Worm (Caenorhabditis elegans): ENCODE measurements around the gene Y32G9B.1.

Gene Y32G9B.1

ce11 chrV:1868596-1869263 lies 38.9 kb upstream of the Y32G9B.1 start, which contains the start of gene knl-3 (continued):
- peak; percentile 32 to 91 for TF ChIP-seq lsy-2 (tag; optimal IDR thresholded peaks at IDR 0.05)
- no peak for TF ChIP-seq T20F7.1 (GFP tag; optimal IDR thresholded peaks at IDR 0.05)
- TF ChIP-seq hlh-30 (tag; optimal IDR thresholded peaks at IDR 0.05; ENCODE audit: insufficient read depth), result peak; percentile 81
- TF ChIP-seq dve-1 (tag; optimal IDR thresholded peaks at IDR 0.05; ENCODE audit: insufficient read depth), result peak; percentile 86
- TF ChIP-seq F10B5.3 (tag; optimal IDR thresholded peaks at IDR 0.05), result peak; percentile 66
- peak; percentile 60 for TF ChIP-seq duxl-1 (tag; optimal IDR thresholded peaks at IDR 0.05; ENCODE audit: poor library complexity)
- TF ChIP-seq mes-2 (tag; optimal IDR thresholded peaks at IDR 0.05; ENCODE audit: poor library complexity, severe bottlenecking), result peak; percentile 93
- TF ChIP-seq lin-29 (GFP tag; IDR thresholded peaks at IDR 0.05), result peak; percentile 64
- TF ChIP-seq mdt-29 (GFP tag; IDR thresholded peaks at IDR 0.05), result peak; percentile 77; the same call in 1 of the 2 replicates
- TF ChIP-seq zfp-3 (GFP tag; conservative IDR thresholded peaks at IDR 0.05), result peak; percentile 80
- no peak for TF ChIP-seq daf-19 (GFP tag; conservative IDR thresholded peaks at IDR 0.05)
- TF ChIP-seq F49E8.2 (tag; optimal IDR thresholded peaks at IDR 0.05; ENCODE audit: borderline replicate concordance), result peak; percentile 86
- no peak for TF ChIP-seq daf-12 (tag; optimal IDR thresholded peaks at IDR 0.05)
- peak; percentile 78 for TF ChIP-seq ceh-20 (GFP tag; IDR thresholded peaks at IDR 0.05)
- TF ChIP-seq lin-1 (GFP tag; IDR thresholded peaks at IDR 0.05), result peak; percentile 55; the same call in 1 of the 2 replicates
- TF ChIP-seq nhr-111 (GFP tag; optimal IDR thresholded peaks at IDR 0.05), result no peak
- peak; percentile 0 to 66 for TF ChIP-seq hif-1 (tag; optimal IDR thresholded peaks at IDR 0.05)
- TF ChIP-seq vab-7 (GFP tag; IDR thresholded peaks at IDR 0.05), result peak; percentile 76
- no peak for TF ChIP-seq F44E2.7 (GFP tag; IDR thresholded peaks at IDR 0.05)
- peak; percentile 85 for TF ChIP-seq nhr-77 (tag; optimal IDR thresholded peaks at IDR 0.05)
- no peak for TF ChIP-seq zag-1 (tag; optimal IDR thresholded peaks at IDR 0.05)
- TF ChIP-seq zfp-2 (tag; optimal IDR thresholded peaks at IDR 0.05), result peak; percentile 40
- no peak for TF ChIP-seq cey-2 (tag; optimal IDR thresholded peaks at IDR 0.05; ENCODE audit: borderline replicate concordance, insufficient read depth)
- TF ChIP-seq Y5F2A.4 (GFP tag; optimal IDR thresholded peaks at IDR 0.05), result no peak
- peak; percentile 85 for TF ChIP-seq unc-130 (GFP tag; optimal IDR thresholded peaks at IDR 0.05)
- peak; percentile 93 for TF ChIP-seq T26A8.4 (GFP tag; IDR thresholded peaks at IDR 0.05)
- no peak for TF ChIP-seq Y75B8A.6 (GFP tag; IDR thresholded peaks at IDR 0.05)
- TF ChIP-seq unc-62 (GFP tag; optimal IDR thresholded peaks at IDR 0.05 in 1 of 2), result no peak
- no peak for TF ChIP-seq unc-62 (tag; optimal IDR thresholded peaks at IDR 0.05)
- peak; percentile 87 for TF ChIP-seq nhr-102 (tag; optimal IDR thresholded peaks at IDR 0.05)
- peak; percentile 87 for TF ChIP-seq rbr-2 (tag; optimal IDR thresholded peaks at IDR 0.05)
- peak; percentile 75 for TF ChIP-seq spr-1 (tag; optimal IDR thresholded peaks at IDR 0.05)
- peak; percentile 33 for TF ChIP-seq mxl-3 (GFP tag; optimal IDR thresholded peaks at IDR 0.05)
- TF ChIP-seq ztf-7 (tag; optimal IDR thresholded peaks at IDR 0.05), result peak; percentile 70
- TF ChIP-seq lin-13 (GFP tag; optimal IDR thresholded peaks at IDR 0.05), result peak; percentile 87
- no peak; the same call in 1 of the 2 replicates for TF ChIP-seq set-16 (GFP tag; IDR thresholded peaks at IDR 0.05)
- no peak for TF ChIP-seq gei-8 (GFP tag; optimal IDR thresholded peaks at IDR 0.05)
- TF ChIP-seq fkh-10 (GFP tag; optimal IDR thresholded peaks at IDR 0.05), result peak; percentile 68
- no peak for TF ChIP-seq ceh-62 (tag; optimal IDR thresholded peaks at IDR 0.05)
- no peak for TF ChIP-seq lir-3 (tag; optimal IDR thresholded peaks at IDR 0.05)
- no peak for TF ChIP-seq lim-7 (GFP tag; IDR thresholded peaks at IDR 0.05)
- TF ChIP-seq lin-39 (tag; optimal IDR thresholded peaks at IDR 0.05), result no peak
- peak; percentile 84 for TF ChIP-seq Y48G9A.11 (GFP tag; IDR thresholded peaks at IDR 0.05)
- no peak for TF ChIP-seq pqm-1 (tag; optimal IDR thresholded peaks at IDR 0.05)
- no peak for TF ChIP-seq ceh-32 (tag; optimal IDR thresholded peaks at IDR 0.05; ENCODE audit: poor library complexity)
- no peak for TF ChIP-seq mxl-2 (GFP tag; conservative IDR thresholded peaks at IDR 0.05)
- no peak for TF ChIP-seq aly-2 (tag; optimal IDR thresholded peaks at IDR 0.05)
- TF ChIP-seq tag-97 (GFP tag; IDR thresholded peaks at IDR 0.05), result no peak
- peak; percentile 98 for TF ChIP-seq dpl-1 (GFP tag; optimal IDR thresholded peaks at IDR 0.05)

Measured in whole organism, L4 larva.